Worm (Caenorhabditis elegans): ENCODE measurements around the gene B0035.3.

The B0035.3 gene

DNA sequence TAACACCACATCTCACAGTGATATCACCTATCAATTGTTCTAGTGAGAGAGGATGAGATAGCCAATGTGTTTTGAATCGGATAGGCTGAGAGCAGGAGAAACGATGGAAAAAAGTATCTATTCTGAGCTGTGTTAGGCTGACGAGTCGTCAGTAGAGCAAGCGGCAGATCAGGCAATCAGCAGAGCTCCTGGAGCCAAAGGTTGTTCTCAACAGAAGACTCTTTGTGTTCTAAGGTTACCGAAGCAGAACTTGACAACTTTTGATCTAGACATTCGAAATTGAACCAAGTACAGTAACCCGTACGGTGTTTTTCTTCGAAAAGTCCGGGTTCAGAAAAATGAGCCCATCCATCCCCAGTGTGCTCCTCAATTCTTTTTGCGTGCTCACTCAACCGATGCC lies 38.0 kb upstream of the B0035.3 start:
- TF ChIP-seq hlh-13 (GFP tag; optimal IDR thresholded peaks at IDR 0.05) (no peak), C38D4.7 (GFP tag; optimal IDR thresholded peaks at IDR 0.05) (no peak), gmeb-2 (tag; optimal IDR thresholded peaks at IDR 0.05) (no peak), fkh-6 (tag; optimal IDR thresholded peaks at IDR 0.05) (no peak), ttx-3 (tag; optimal IDR thresholded peaks at IDR 0.05) (no peak), unc-3 (GFP tag; conservative IDR thresholded peaks at IDR 0.05) (no peak), unc-3 (tag; optimal IDR thresholded peaks at IDR 0.05) (no peak), hlh-30 (tag; optimal IDR thresholded peaks at IDR 0.05; ENCODE audit: insufficient read depth) (no peak), ceh-24 (tag; optimal IDR thresholded peaks at IDR 0.05) (no peak), che-1 (tag; optimal IDR thresholded peaks at IDR 0.05) (no peak)

DNA sequence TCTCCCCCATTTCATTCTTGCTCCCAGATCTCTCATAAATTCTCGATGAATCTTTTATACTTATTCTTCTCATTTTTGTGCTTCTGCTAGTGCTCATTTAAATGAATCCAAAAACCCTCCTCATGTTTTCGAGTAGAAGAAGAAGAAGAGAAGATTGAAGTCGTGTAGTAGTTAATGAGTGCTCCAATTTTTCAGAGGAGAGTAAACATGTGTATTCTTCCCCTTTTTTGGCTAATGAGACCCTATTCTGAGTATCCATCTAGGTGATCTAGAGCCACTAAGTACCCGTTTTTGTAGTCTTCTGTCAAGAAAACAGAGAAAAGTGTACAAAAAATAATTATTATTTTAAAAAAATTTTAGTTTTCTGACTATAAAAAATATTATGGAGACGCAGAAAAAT lies 36.8 kb upstream of the B0035.3 start:
- TF ChIP-seq fax-1 (tag; optimal IDR thresholded peaks at IDR 0.05), result no peak
- no peak for TF ChIP-seq madf-2 (tag; optimal IDR thresholded peaks at IDR 0.05)
- TF ChIP-seq pax-1 (tag; optimal IDR thresholded peaks at IDR 0.05), result no peak

DNA sequence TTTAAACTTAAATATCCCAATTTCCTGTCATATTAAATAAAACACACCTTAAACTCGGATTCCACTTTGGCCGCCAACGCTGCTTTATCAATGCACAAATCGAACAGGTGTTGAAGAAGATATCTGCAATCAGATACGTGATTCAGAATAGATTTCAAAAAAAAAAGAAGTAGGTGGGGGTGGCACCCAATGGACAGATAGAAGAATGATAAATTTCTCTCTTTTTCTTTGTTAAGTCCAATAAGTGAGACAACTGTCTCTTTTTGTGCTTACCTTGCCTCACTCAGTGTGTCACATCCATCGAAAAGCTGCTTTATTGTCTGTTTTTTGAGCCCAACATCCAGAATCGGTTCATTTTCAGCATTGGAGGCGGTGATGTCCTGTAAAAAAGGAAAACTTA lies 36.0 kb upstream of the B0035.3 start:
- TF ChIP-seq dve-1 (tag; optimal IDR thresholded peaks at IDR 0.05) (no peak), ceh-18 (tag; optimal IDR thresholded peaks at IDR 0.05) (peak; percentile 52)

DNA sequence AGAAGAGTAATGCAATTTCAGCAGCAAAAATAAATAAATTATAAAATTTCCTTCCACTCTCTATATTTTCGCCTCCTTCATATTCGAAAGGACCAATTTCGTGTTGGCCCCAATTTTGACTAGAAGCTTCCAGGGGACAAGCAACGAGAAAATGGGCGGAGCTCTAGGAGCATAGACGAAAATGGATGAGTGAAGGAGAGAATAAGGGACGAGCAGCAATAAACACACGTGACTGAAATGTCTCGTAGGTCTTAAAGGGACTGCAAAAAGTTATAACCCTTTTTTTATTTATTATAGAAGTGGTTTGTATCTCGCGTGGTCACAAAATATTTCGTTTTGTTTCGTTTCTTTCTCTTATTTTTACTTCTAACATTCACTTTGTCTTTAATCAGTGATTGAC lies 34.9 kb upstream of the B0035.3 start:
- TF ChIP-seq eyg-1 (tag; optimal IDR thresholded peaks at IDR 0.05) (no peak), elt-2 (tag; optimal IDR thresholded peaks at IDR 0.05) (no peak), pros-1 (tag; optimal IDR thresholded peaks at IDR 0.05) (no peak), ceh-30 (tag; optimal IDR thresholded peaks at IDR 0.05) (no peak), K09A11.1 (tag; optimal IDR thresholded peaks at IDR 0.05; ENCODE audit: insufficient read depth) (no peak), hlh-30 (tag; optimal IDR thresholded peaks at IDR 0.05; ENCODE audit: insufficient read depth) (no peak), hlh-6 (tag; optimal IDR thresholded peaks at IDR 0.05) (no peak), ref-2 (tag; optimal IDR thresholded peaks at IDR 0.05) (no peak), unc-42 (tag; optimal IDR thresholded peaks at IDR 0.05) (peak; percentile 14), ceh-14 (tag; optimal IDR thresholded peaks at IDR 0.05) (peak; percentile 22), che-1 (tag; optimal IDR thresholded peaks at IDR 0.05) (no peak), ceh-6 (GFP tag; optimal IDR thresholded peaks at IDR 0.05) (no peak), K02D7.2 (tag; optimal IDR thresholded peaks at IDR 0.05) (no peak), zip-5 (tag; optimal IDR thresholded peaks at IDR 0.05) (no peak), dve-1 (tag; optimal IDR thresholded peaks at IDR 0.05) (no peak)

DNA sequence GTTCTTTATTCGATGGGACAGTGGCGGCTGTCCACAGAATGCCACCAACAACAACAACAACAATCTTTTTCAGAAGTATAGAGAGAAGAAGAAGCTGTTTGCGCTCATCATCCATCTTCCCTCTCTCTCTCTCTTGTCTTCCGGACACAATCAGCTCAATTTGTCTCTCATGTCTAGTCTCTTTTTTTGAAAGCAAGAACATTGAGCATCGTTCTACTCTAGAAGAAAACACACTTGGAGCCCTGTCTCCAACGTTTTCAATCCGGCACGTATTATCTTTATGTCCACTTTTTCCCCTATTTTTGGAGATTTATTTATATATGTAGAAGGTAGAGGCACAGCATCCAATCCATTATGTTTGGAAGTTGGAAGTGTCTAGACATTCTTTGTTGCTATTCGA lies 34.0 kb upstream of the B0035.3 start:
- TF ChIP-seq pax-1 (tag; optimal IDR thresholded peaks at IDR 0.05) (no peak), Y22D7AL.16 (tag; optimal IDR thresholded peaks at IDR 0.05) (no peak), ztf-16 (tag; optimal IDR thresholded peaks at IDR 0.05) (no peak), ceh-31 (tag; optimal IDR thresholded peaks at IDR 0.05) (no peak), zip-5 (tag; optimal IDR thresholded peaks at IDR 0.05) (no peak), C38D4.7 (GFP tag; optimal IDR thresholded peaks at IDR 0.05) (no peak), sox-2 (GFP tag; IDR thresholded peaks at IDR 0.05) (no peak), ceh-14 (tag; optimal IDR thresholded peaks at IDR 0.05) (no peak), unc-86 (tag; optimal IDR thresholded peaks at IDR 0.05) (no peak), ets-4 (tag; optimal IDR thresholded peaks at IDR 0.05) (no peak), dve-1 (tag; optimal IDR thresholded peaks at IDR 0.05) (no peak), pag-3 (tag; optimal IDR thresholded peaks at IDR 0.05; ENCODE audit: borderline replicate concordance) (no peak), elt-4 (tag; optimal IDR thresholded peaks at IDR 0.05) (no peak), syd-9 (tag; optimal IDR thresholded peaks at IDR 0.05) (no peak)

Data from whole organism, late embryonic.